Fruit fly (Drosophila melanogaster): ENCODE data around the gene shakB.

Gene shakB

DNA sequence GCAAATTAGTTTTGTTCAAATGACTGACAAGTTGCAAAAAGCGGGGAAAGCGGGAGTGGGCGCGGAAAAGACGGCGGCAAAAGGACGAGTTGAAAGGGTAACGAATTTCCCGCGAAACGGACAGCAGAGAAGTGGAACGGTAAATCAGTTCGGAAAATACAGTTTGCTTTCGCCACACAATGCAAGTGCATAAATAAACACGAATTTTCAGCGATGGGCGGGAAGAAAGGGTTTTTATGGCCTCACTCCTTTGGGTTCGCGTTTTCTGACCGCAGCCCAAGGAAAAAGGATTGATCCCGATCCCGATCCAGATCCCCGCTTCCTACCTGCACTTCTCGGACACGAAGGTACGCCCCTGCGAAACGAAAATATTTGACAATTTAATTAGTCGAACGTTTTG, 213.5 kb downstream of the shakB start:
- TF ChIP-seq CG8159 (tag; optimal IDR thresholded peaks at IDR 0.05) (no peak), fd96Ca (GFP tag; IDR thresholded peaks at IDR 0.05) (no peak), CG8301 (tag; optimal IDR thresholded peaks at IDR 0.05) (no peak), rn (GFP tag; IDR thresholded peaks at IDR 0.05) (no peak), Snoo (tag; optimal IDR thresholded peaks at IDR 0.05) (no peak), CG14655 (GFP tag; optimal IDR thresholded peaks at IDR 0.05) (no peak), CG10348 (GFP tag; IDR thresholded peaks at IDR 0.05) (no peak), CG34367 (tag; optimal IDR thresholded peaks at IDR 0.05) (no peak), Pif1A (GFP tag; optimal IDR thresholded peaks at IDR 0.05) (no peak), CG9948 (tag; optimal IDR thresholded peaks at IDR 0.05) (no peak), gl (tag; optimal IDR thresholded peaks at IDR 0.05) (no peak), CG17806 (tag; optimal IDR thresholded peaks at IDR 0.05) (no peak), CG12605 (GFP tag; IDR thresholded peaks at IDR 0.05) (no peak), CG4496 (GFP tag; IDR thresholded peaks at IDR 0.05) (no peak), Ets98B (GFP tag; IDR thresholded peaks at IDR 0.05) (no peak), CG32121 (GFP tag; IDR thresholded peaks at IDR 0.05) (no peak)

All from whole organism, pupa.